Fruit fly (Drosophila melanogaster) whole organism: Measurements from ENCODE around the gene Arl6IP1.

Experiments
- CG8478 ChIP-seq: fragments of >200 bp; optimal IDR thresholded peaks from 2 replicates; lab custom pipeline; 2018; ENCODE audit warnings: inconsistent platforms
- EcR ChIP-seq, 2 experiments: fragments of >200 bp; optimal IDR thresholded peaks; 2 replicates each; lab custom pipeline; 2017; ENCODE audit warnings: missing biosample characterization in 2 of 2, missing genetic modification characterization in 2 of 2, missing genetic modification reagents in 2 of 2
- psq ChIP-seq: fragments of >200 bp; optimal IDR thresholded peaks from 2 replicates; lab custom pipeline; 2017

dm6 chr3R:16682901-16683300, 39.5 kb downstream of the Arl6IP1 start:
- TF ChIP-seq CG8478 (lab: Kevin White, UChicago) (no peak), psq (lab: Kevin White, UChicago) (no peak), EcR (GFP tag; optimal IDR thresholded peaks at IDR 0.05; lab: Kevin White, UChicago) (no peak)
